Fruit fly (Drosophila melanogaster): ENCODE data around the gene CG7409.
A peak's percentile ranks its signal among the peaks of the same experiment; 100 is the strongest.

Gene CG7409

dm6 chr3L:7743741-7744140, 10.5 kb upstream of the CG7409 start:
- TF ChIP-seq EcR (GFP tag; optimal IDR thresholded peaks at IDR 0.05) (peak; percentile 29), CG32121 (GFP tag; IDR thresholded peaks at IDR 0.05) (no peak)

dm6 chr3L:7747044-7747443, 7.2 kb upstream of the CG7409 start, which contains the start of gene CG13685:
TSS of gene CG13685 (plus strand) at chr3L:7747344.
- TF ChIP-seq CG4496 (GFP tag; IDR thresholded peaks at IDR 0.05), result peak; percentile 46; the same call in 1 of the 3 replicates
- TF ChIP-seq Pif1B (GFP tag; optimal IDR thresholded peaks at IDR 0.05), result no peak
- no peak for TF ChIP-seq CG32121 (GFP tag; IDR thresholded peaks at IDR 0.05)
- no peak for TF ChIP-seq Pif1A (GFP tag; optimal IDR thresholded peaks at IDR 0.05)
- no peak for TF ChIP-seq CG14655 (GFP tag; optimal IDR thresholded peaks at IDR 0.05)
- TF ChIP-seq CG8159 (tag; optimal IDR thresholded peaks at IDR 0.05), result no peak
- TF ChIP-seq CG13204 (GFP tag; optimal IDR thresholded peaks at IDR 0.05), result no peak

- TF ChIP-seq CG10348 (GFP tag; IDR thresholded peaks at IDR 0.05) (no peak), fd96Ca (GFP tag; IDR thresholded peaks at IDR 0.05) (no peak), CG8159 (tag; optimal IDR thresholded peaks at IDR 0.05) (no peak), D1 (tag; optimal IDR thresholded peaks at IDR 0.05) (no peak), CG9948 (tag; optimal IDR thresholded peaks at IDR 0.05) (no peak), CG17806 (tag; optimal IDR thresholded peaks at IDR 0.05) (no peak)
These were observed 5.9 kb downstream of the CG7409 start, which contains the start of gene Hn for dm6 chr3L:7759835-7760780. TSS of gene Hn (plus strand) at chr3L:7760453.

dm6 chr3L:7768252-7768651, 14.0 kb downstream of the CG7409 start, which contains the start of gene CG32371:
TSS of gene CG32371 (minus strand) at chr3L:7768352.
- no peak for TF ChIP-seq CG8301 (tag; optimal IDR thresholded peaks at IDR 0.05)
- TF ChIP-seq CG9948 (tag; optimal IDR thresholded peaks at IDR 0.05), result no peak
- no peak for TF ChIP-seq CG15710 (tag; optimal IDR thresholded peaks at IDR 0.05)
- TF ChIP-seq CG4496 (GFP tag; IDR thresholded peaks at IDR 0.05), result no peak
- TF ChIP-seq gl (tag; optimal IDR thresholded peaks at IDR 0.05), result no peak
- no peak for TF ChIP-seq CG8159 (tag; optimal IDR thresholded peaks at IDR 0.05)
- TF ChIP-seq Ets98B (GFP tag; IDR thresholded peaks at IDR 0.05), result no peak
- TF ChIP-seq EcR (GFP tag; optimal IDR thresholded peaks at IDR 0.05), result no peak
- no peak for TF ChIP-seq CG14655 (GFP tag; optimal IDR thresholded peaks at IDR 0.05)
- no peak for TF ChIP-seq fd96Ca (GFP tag; IDR thresholded peaks at IDR 0.05)
- no peak for TF ChIP-seq Pif1A (GFP tag; optimal IDR thresholded peaks at IDR 0.05)
- no peak for TF ChIP-seq Pif1B (GFP tag; optimal IDR thresholded peaks at IDR 0.05)
- TF ChIP-seq CG32121 (GFP tag; IDR thresholded peaks at IDR 0.05), result no peak

- TF ChIP-seq CG34367 (tag; optimal IDR thresholded peaks at IDR 0.05) (no peak), Snoo (tag; optimal IDR thresholded peaks at IDR 0.05) (no peak), Ets98B (GFP tag; IDR thresholded peaks at IDR 0.05) (no peak; the same call in 1 of the 2 replicates), D1 (tag; optimal IDR thresholded peaks at IDR 0.05) (no peak), CG17806 (tag; optimal IDR thresholded peaks at IDR 0.05) (no peak), CG10348 (GFP tag; IDR thresholded peaks at IDR 0.05) (no peak)
These were observed 18.1 kb downstream of the CG7409 start for dm6 chr3L:7772160-7772798.

- no peak for TF ChIP-seq CG32121 (GFP tag; IDR thresholded peaks at IDR 0.05)
- no peak for TF ChIP-seq CG8301 (tag; optimal IDR thresholded peaks at IDR 0.05)
- TF ChIP-seq Pif1B (GFP tag; optimal IDR thresholded peaks at IDR 0.05), result no peak
- TF ChIP-seq CG14655 (GFP tag; optimal IDR thresholded peaks at IDR 0.05), result no peak
- TF ChIP-seq D1 (tag; optimal IDR thresholded peaks at IDR 0.05), result no peak
- TF ChIP-seq CG15710 (tag; optimal IDR thresholded peaks at IDR 0.05), result no peak
- TF ChIP-seq Pif1A (GFP tag; optimal IDR thresholded peaks at IDR 0.05), result no peak
These were observed 19.3 kb downstream of the CG7409 start for dm6 chr3L:7773529-7773928.

- no peak for TF ChIP-seq CG14655 (GFP tag; optimal IDR thresholded peaks at IDR 0.05)
- no peak for TF ChIP-seq CG4496 (GFP tag; IDR thresholded peaks at IDR 0.05)
- no peak for TF ChIP-seq CG8159 (tag; optimal IDR thresholded peaks at IDR 0.05)
- no peak for TF ChIP-seq gl (tag; optimal IDR thresholded peaks at IDR 0.05)
- no peak for TF ChIP-seq CG13204 (GFP tag; optimal IDR thresholded peaks at IDR 0.05)
- TF ChIP-seq CG12605 (GFP tag; IDR thresholded peaks at IDR 0.05), result no peak
- no peak for TF ChIP-seq D1 (tag; optimal IDR thresholded peaks at IDR 0.05)
These were observed 20.5 kb downstream of the CG7409 start for dm6 chr3L:7774698-7775097.

Measured in whole organism, pupa.